Fruit fly (Drosophila melanogaster): ENCODE measurements around the gene Nepl17.

- TF ChIP-seq CG5204 (GFP tag; optimal IDR thresholded peaks at IDR 0.05) = peak; percentile 76
- no peak for TF ChIP-seq cnc (optimal IDR thresholded peaks at IDR 0.05)
- peak; percentile 20 for TF ChIP-seq CG1620 (GFP tag; optimal IDR thresholded peaks at IDR 0.05)
- no peak for TF ChIP-seq kay (GFP tag; ENCODE audit: borderline replicate concordance)
- peak; percentile 65 for TF ChIP-seq pad (GFP tag; optimal IDR thresholded peaks at IDR 0.05)
- peak; percentile 79 for TF ChIP-seq CG14711 (tag; optimal IDR thresholded peaks at IDR 0.05)
- TF ChIP-seq CG7101 (tag; optimal IDR thresholded peaks at IDR 0.05) = peak; percentile 85
- peak; percentile 68 for TF ChIP-seq tj (GFP tag; optimal IDR thresholded peaks at IDR 0.05)
- peak; percentile 61 for TF ChIP-seq Hr96 (GFP tag; optimal IDR thresholded peaks at IDR 0.05)
- peak; percentile 92 for TF ChIP-seq CG33017 (tag; optimal IDR thresholded peaks at IDR 0.05)
- peak; percentile 85 for TF ChIP-seq Clk (GFP tag; optimal IDR thresholded peaks at IDR 0.05)
- TF ChIP-seq CG12768 (GFP tag; optimal IDR thresholded peaks at IDR 0.05) = peak; percentile 95
- no peak for TF ChIP-seq ovo (GFP tag; optimal IDR thresholded peaks at IDR 0.05)
Measured at dm6 chr3R:28880066-28880842, 7.5 kb downstream of the Nepl17 start, which contains the start of the genes Nepl19 and Nepl20.

Data from whole organism, adult.